Worm (Caenorhabditis elegans) whole organism, early embryonic: ENCODE measurements around the gene ZK1251.3.
"Not testable (repeated sequence)": the region's sequence is repeated elsewhere in the genome, so short reads cannot be mapped to it uniquely, and the experiment has no call there.

Experiments used
- B0310.2 ChIP-seq: sonication (generic microtip); optimal IDR thresholded peaks from 2 replicates; lab custom pipeline; 2016; ENCODE audit warnings: mild to moderate bottlenecking, missing genetic modification characterization, missing compliant biosample characterization
- F13C5.2 ChIP-seq: sonication (generic microtip); optimal IDR thresholded peaks from 2 replicates; lab custom pipeline; 2017; ENCODE audit warnings: mild to moderate bottlenecking, missing genetic modification characterization, inconsistent platforms, missing compliant biosample characterization
- aly-1 ChIP-seq: sonication (generic microtip); optimal IDR thresholded peaks from 2 replicates; lab custom pipeline; 2016; ENCODE audit warnings: missing genetic modification characterization, missing compliant biosample characterization
- ama-1 ChIP-seq: fragments of 150-350 bp; optimal IDR thresholded peaks from 2 replicates; lab custom pipeline; 2014
- ceh-13 ChIP-seq: fragments of 200-800 bp; sonication (Bioruptor generic); optimal IDR thresholded peaks from 2 replicates; lab custom pipeline; 2018; ENCODE audit warnings: mild to moderate bottlenecking, missing genetic modification characterization, missing compliant biosample characterization
- ceh-36 ChIP-seq: sonication (generic microtip); optimal IDR thresholded peaks from 2 replicates; lab custom pipeline; 2016; ENCODE audit warnings: missing genetic modification characterization, inconsistent platforms, missing compliant biosample characterization
- ets-7 ChIP-seq: sonication (generic microtip); optimal IDR thresholded peaks from 2 replicates; lab custom pipeline; 2016; ENCODE audit warnings: missing genotype, missing genetic modification characterization, missing compliant biosample characterization
- flt-1 ChIP-seq: fragments of 200-800 bp; sonication (Bioruptor generic); IDR thresholded peaks from 2 replicates; pipeline ENCODE4 v1.3.6; 2022; ENCODE audit warnings: missing genetic modification characterization, missing compliant biosample characterization
- hmbx-1 ChIP-seq: sonication (generic microtip); optimal IDR thresholded peaks from 2 replicates; lab custom pipeline; 2016; ENCODE audit warnings: mild to moderate bottlenecking, missing genetic modification characterization, missing compliant biosample characterization
- hmg-4 ChIP-seq: fragments of 200-800 bp; sonication (Bioruptor generic); optimal IDR thresholded peaks from 2 replicates; lab custom pipeline; 2018; ENCODE audit warnings: mild to moderate bottlenecking, missing genetic modification characterization, missing compliant biosample characterization
- hnd-1 ChIP-seq: sonication (generic microtip); optimal IDR thresholded peaks from 2 replicates; lab custom pipeline; 2016; ENCODE audit warnings: missing genetic modification characterization, missing compliant biosample characterization
- pes-1 ChIP-seq: fragments of 200-800 bp; sonication (Bioruptor generic); IDR thresholded peaks from 2 replicates; pipeline ENCODE4 v1.3.6; 2022; ENCODE audit warnings: missing genetic modification reagents, missing genetic modification characterization, missing compliant biosample characterization
- scrt-1 ChIP-seq: fragments of 200-800 bp; sonication (Bioruptor generic); IDR thresholded peaks from 2 replicates; pipeline ENCODE4 v1.3.6; 2022; ENCODE audit warnings: missing genetic modification characterization, missing compliant biosample characterization
- sea-1 ChIP-seq: fragments of 200-800 bp; sonication (Bioruptor generic); conservative IDR thresholded peaks from 2 replicates; pipeline ENCODE4 v1.3.6; 2022; ENCODE audit warnings: missing genetic modification characterization, missing compliant biosample characterization
- tbx-11 ChIP-seq: fragments of 200-800 bp; sonication (Bioruptor generic); IDR thresholded peaks from 2 replicates; pipeline ENCODE4 v1.3.6; 2022; ENCODE audit warnings: missing genetic modification characterization, missing compliant biosample characterization
- tbx-37 ChIP-seq: fragments of 200-800 bp; sonication (Bioruptor generic); conservative IDR thresholded peaks from 2 replicates; pipeline ENCODE4 v1.3.6; 2022; ENCODE audit warnings: missing genetic modification reagents, missing genetic modification characterization, missing compliant biosample characterization
- tra-4 ChIP-seq: sonication (generic microtip); optimal IDR thresholded peaks from 2 replicates; lab custom pipeline; 2017; ENCODE audit warnings: missing genetic modification characterization, missing compliant biosample characterization

ZK1251.3 gene

DNA sequence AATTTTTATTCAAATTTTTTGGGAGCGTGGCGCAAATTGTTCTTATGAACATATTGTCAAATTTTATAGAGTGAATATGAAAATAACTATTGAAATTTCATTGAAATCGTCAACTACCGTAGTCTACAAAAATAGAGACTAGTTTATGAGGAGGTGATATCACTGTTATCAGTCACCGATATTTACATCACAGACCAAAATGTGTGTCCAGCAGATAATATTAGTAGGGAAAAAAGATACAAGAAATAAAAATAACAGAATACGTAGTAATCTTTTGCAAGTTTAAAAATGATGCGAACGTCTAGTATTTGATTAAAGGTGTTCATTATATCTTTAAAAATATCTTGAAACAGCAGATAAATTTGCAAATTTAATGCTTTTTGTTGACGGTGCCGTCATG, 4.2 kb upstream of the ZK1251.3 start:
- TF ChIP-seq flt-1 (no peak), sea-1 (GFP tag; lab: Robert Waterston, UW) (no peak), tra-4 (tag; lab: Kevin White, UChicago) (no peak), tbx-11 (GFP tag; lab: Robert Waterston, UW) (no peak), tbx-37 (GFP tag; lab: Robert Waterston, UW) (no peak), hmbx-1 (tag; lab: Kevin White, UChicago) (no peak), hmg-4 (GFP tag; lab: Kevin White, UChicago) (no peak), F13C5.2 (tag; lab: Kevin White, UChicago) (no peak), ceh-36 (tag; lab: Kevin White, UChicago) (no peak), pes-1 (GFP tag; lab: Robert Waterston, UW) (no peak)

DNA sequence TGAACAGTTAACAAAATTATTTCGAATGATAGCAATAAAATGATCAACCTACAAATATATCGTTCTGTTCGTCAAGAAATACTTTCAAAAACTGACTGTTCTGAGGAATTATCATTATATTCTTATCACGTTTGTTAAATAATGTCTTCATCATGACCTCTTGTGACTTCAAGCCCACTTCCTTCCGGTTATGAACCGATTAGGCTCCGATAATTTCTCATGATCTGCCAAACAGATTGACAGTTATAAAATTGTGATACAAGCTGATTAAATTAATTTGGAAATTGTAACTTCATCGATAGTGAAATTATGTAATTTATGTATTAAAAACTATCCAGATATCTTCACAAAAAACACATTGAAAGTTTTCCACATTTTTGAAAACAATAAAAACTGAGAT, 2.6 kb upstream of the ZK1251.3 start, which contains the start of gene ins-8:
Gene ins-8, minus strand, starts transcription at position 101 of the 400 bp plus-strand sequence.
- TF ChIP-seq hmbx-1 (tag; lab: Kevin White, UChicago) (no peak), tbx-37 (GFP tag; lab: Robert Waterston, UW) (no peak), B0310.2 (tag; lab: Kevin White, UChicago) (no peak), tbx-11 (GFP tag; lab: Robert Waterston, UW) (no peak), scrt-1 (GFP tag; lab: Robert Waterston, UW) (no peak), ceh-36 (tag; lab: Kevin White, UChicago) (no peak), ets-7 (tag; lab: Kevin White, UChicago) (no peak)

DNA sequence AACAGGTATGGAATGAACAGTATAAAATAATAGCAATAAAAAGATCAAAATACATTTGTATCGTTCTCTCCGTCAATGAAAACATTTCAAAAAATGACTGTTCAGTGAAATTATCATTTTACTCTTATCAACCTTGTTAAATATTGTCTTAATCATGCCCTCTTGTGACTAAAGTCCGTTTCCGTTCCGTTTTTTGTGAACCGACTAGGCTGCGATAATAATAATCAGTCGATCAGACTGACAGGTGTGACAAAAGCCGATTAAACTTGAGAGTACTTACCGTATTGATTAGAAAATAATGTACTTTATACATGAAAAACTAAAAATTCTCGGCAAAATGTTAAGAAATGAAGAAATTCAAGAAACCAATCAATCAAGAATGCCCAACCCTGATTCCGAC, 944 bp upstream of the ZK1251.3 start, which contains the start of gene ins-7:
Gene ins-7, minus strand, starts transcription at position 332 of the 400 bp plus-strand sequence.
- TF ChIP-seq pes-1 (GFP tag; lab: Robert Waterston, UW), result no peak
- no peak for TF ChIP-seq B0310.2 (tag; lab: Kevin White, UChicago)
- no peak for TF ChIP-seq tbx-11 (GFP tag; lab: Robert Waterston, UW)
- TF ChIP-seq ama-1 (lab: Kevin White, UChicago), result no peak
- no peak for TF ChIP-seq tbx-37 (GFP tag; lab: Robert Waterston, UW)
- no peak for TF ChIP-seq ets-7 (tag; lab: Kevin White, UChicago)
- no peak for TF ChIP-seq scrt-1 (GFP tag; lab: Robert Waterston, UW)
- TF ChIP-seq hmbx-1 (tag; lab: Kevin White, UChicago), result no peak
- no peak for TF ChIP-seq flt-1
- TF ChIP-seq ceh-36 (tag; lab: Kevin White, UChicago), result no peak
- TF ChIP-seq sea-1 (GFP tag; lab: Robert Waterston, UW), result no peak
- TF ChIP-seq aly-1 (tag; lab: Kevin White, UChicago), result no peak
- TF ChIP-seq hmg-4 (GFP tag; lab: Kevin White, UChicago), result no peak
- TF ChIP-seq ceh-13 (GFP tag; lab: Kevin White, UChicago), result no peak
- no peak for TF ChIP-seq tra-4 (tag; lab: Kevin White, UChicago)
- no peak for TF ChIP-seq hnd-1
- TF ChIP-seq F13C5.2 (tag; lab: Kevin White, UChicago), result no peak

DNA sequence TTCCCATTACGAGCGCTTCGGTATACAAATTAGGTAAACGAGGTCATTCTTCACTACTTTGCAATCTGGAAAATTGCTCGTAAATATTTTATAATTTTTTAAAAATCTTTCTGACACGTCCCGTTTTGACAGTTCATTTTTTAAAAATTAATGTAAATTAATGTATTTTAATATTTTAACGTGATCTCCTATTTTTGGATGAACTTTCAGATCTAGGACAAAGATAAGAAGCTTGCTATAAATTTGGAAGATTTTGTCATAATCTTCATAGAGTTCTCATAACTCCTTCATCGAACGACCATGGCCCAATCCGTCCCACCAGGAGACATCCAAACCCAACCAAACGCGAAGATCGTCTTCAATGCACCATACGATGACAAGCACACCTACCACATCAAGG, 5.3 kb downstream of the ZK1251.3 start, which contains the start of gene msp-76:
Gene msp-76, plus strand, starts transcription at position 301 of the 400 bp plus-strand sequence.
- not testable (repeated sequence) for TF ChIP-seq hmbx-1 (tag; lab: Kevin White, UChicago); hmg-4 (GFP tag; lab: Kevin White, UChicago); tra-4 (tag; lab: Kevin White, UChicago)

ce11 chrIV:9690644-9691043, 7.2 kb downstream of the ZK1251.3 start, which contains the start of gene sdz-36:
sdz-36 (plus strand) TSS chrIV:9690944.
- TF ChIP-seq F13C5.2 (tag; lab: Kevin White, UChicago), result no peak
- no peak for TF ChIP-seq aly-1 (tag; lab: Kevin White, UChicago)
- no peak for TF ChIP-seq ama-1 (lab: Kevin White, UChicago)
- TF ChIP-seq tra-4 (tag; lab: Kevin White, UChicago), result no peak
- TF ChIP-seq ets-7 (tag; lab: Kevin White, UChicago), result no peak
- no peak for TF ChIP-seq ceh-36 (tag; lab: Kevin White, UChicago)
- no peak for TF ChIP-seq hmg-4 (GFP tag; lab: Kevin White, UChicago)
- TF ChIP-seq B0310.2 (tag; lab: Kevin White, UChicago), result no peak
- no peak for TF ChIP-seq tbx-11 (GFP tag; lab: Robert Waterston, UW)
- no peak for TF ChIP-seq ceh-13 (GFP tag; lab: Kevin White, UChicago)
- TF ChIP-seq flt-1, result no peak
- no peak for TF ChIP-seq tbx-37 (GFP tag; lab: Robert Waterston, UW)
- TF ChIP-seq pes-1 (GFP tag; lab: Robert Waterston, UW), result no peak
- TF ChIP-seq hmbx-1 (tag; lab: Kevin White, UChicago), result no peak
- no peak for TF ChIP-seq scrt-1 (GFP tag; lab: Robert Waterston, UW)
- TF ChIP-seq sea-1 (GFP tag; lab: Robert Waterston, UW), result no peak
- no peak for TF ChIP-seq hnd-1

ce11 chrIV:9692874-9693273, 9.4 kb downstream of the ZK1251.3 start, which contains the start of gene twk-9:
twk-9 (plus strand) TSS chrIV:9693174.
- no peak for TF ChIP-seq B0310.2 (tag; lab: Kevin White, UChicago)
- no peak for TF ChIP-seq ama-1 (lab: Kevin White, UChicago)
- TF ChIP-seq hmbx-1 (tag; lab: Kevin White, UChicago), result no peak
- TF ChIP-seq aly-1 (tag; lab: Kevin White, UChicago), result no peak
- no peak for TF ChIP-seq tbx-11 (GFP tag; lab: Robert Waterston, UW)
- TF ChIP-seq scrt-1 (GFP tag; lab: Robert Waterston, UW), result no peak
- TF ChIP-seq ets-7 (tag; lab: Kevin White, UChicago), result no peak
- TF ChIP-seq tra-4 (tag; lab: Kevin White, UChicago), result no peak
- TF ChIP-seq ceh-13 (GFP tag; lab: Kevin White, UChicago), result no peak
- TF ChIP-seq ceh-36 (tag; lab: Kevin White, UChicago), result no peak

- TF ChIP-seq F13C5.2 (tag; lab: Kevin White, UChicago), result no peak
Measured at ce11 chrIV:9696513-9696912, 13.1 kb downstream of the ZK1251.3 start.
